Worm (Caenorhabditis elegans) whole organism, late embryonic: ENCODE measurements around the gene ZK697.1.
A peak's percentile ranks its signal among the peaks of the same experiment; 100 is the strongest.

Source experiments
- C08G9.2 ChIP-seq: sonication (generic microtip); optimal IDR thresholded peaks from 2 replicates; lab custom pipeline; 2016; ENCODE audit warnings: mild to moderate bottlenecking, missing genetic modification characterization, moderate library complexity, missing compliant biosample characterization
- K02D7.2 ChIP-seq: sonication (generic microtip); optimal IDR thresholded peaks from 2 replicates; lab custom pipeline; 2017; ENCODE audit warnings: mild to moderate bottlenecking, missing genetic modification characterization, missing compliant biosample characterization
- T23F11.4 ChIP-seq: fragments of 200-800 bp; sonication (Bioruptor generic); optimal IDR thresholded peaks from 2 replicates; lab custom pipeline; 2018; ENCODE audit warnings: mild to moderate bottlenecking, missing genetic modification characterization, missing compliant biosample characterization
- ama-1 ChIP-seq: fragments of 150-350 bp; optimal IDR thresholded peaks from 2 replicates; lab custom pipeline; 2014
- ceh-18 ChIP-seq: sonication (generic microtip); optimal IDR thresholded peaks from 2 replicates; lab custom pipeline; 2016; ENCODE audit warnings: missing genetic modification characterization, missing compliant biosample characterization
- ceh-19 ChIP-seq: fragments of 200-800 bp; sonication (Bioruptor generic); optimal IDR thresholded peaks from 2 replicates; lab custom pipeline; 2018; ENCODE audit warnings: mild to moderate bottlenecking, missing genetic modification characterization, missing compliant biosample characterization
- ceh-24 ChIP-seq: sonication (generic microtip); optimal IDR thresholded peaks from 2 replicates; lab custom pipeline; 2016; ENCODE audit warnings: mild to moderate bottlenecking, missing genetic modification characterization, missing compliant biosample characterization
- ceh-30 ChIP-seq: fragments of 150-350 bp; optimal IDR thresholded peaks from 2 replicates; lab custom pipeline; 2014; ENCODE audit warnings: missing biosample characterization, missing genetic modification characterization
- ceh-48 ChIP-seq: sonication (generic microtip); optimal IDR thresholded peaks from 2 replicates; lab custom pipeline; 2016; ENCODE audit warnings: missing genetic modification characterization, inconsistent platforms, missing compliant biosample characterization
- ceh-6 ChIP-seq: fragments of 200-800 bp; sonication (Bioruptor generic); optimal IDR thresholded peaks from 2 replicates; lab custom pipeline; 2018; ENCODE audit warnings: mild to moderate bottlenecking, missing genetic modification characterization, missing compliant biosample characterization
- ceh-9 ChIP-seq: sonication (generic microtip); optimal IDR thresholded peaks from 2 replicates; lab custom pipeline; 2016; ENCODE audit warnings: mild to moderate bottlenecking, missing genetic modification characterization, inconsistent platforms, missing compliant biosample characterization
- dmd-4 ChIP-seq: sonication (generic microtip); optimal IDR thresholded peaks from 2 replicates; lab custom pipeline; 2016; ENCODE audit warnings: borderline replicate concordance, missing genetic modification characterization, missing compliant biosample characterization
- dve-1 ChIP-seq: sonication (generic microtip); optimal IDR thresholded peaks from 2 replicates; lab custom pipeline; 2017; ENCODE audit warnings: antibody characterized with exemption, mild to moderate bottlenecking, missing genetic modification characterization, missing compliant biosample characterization
- elt-2 ChIP-seq: sonication (generic microtip); optimal IDR thresholded peaks from 2 replicates; lab custom pipeline; 2016; ENCODE audit warnings: missing genetic modification reagents, missing genetic modification characterization, missing compliant biosample characterization
- fkh-10 ChIP-seq: fragments of 150-350 bp; optimal IDR thresholded peaks from 2 replicates; lab custom pipeline; 2014; ENCODE audit warnings: missing biosample characterization, missing genetic modification reagents, missing genetic modification characterization
- hlh-13 ChIP-seq: fragments of 200-800 bp; sonication (Bioruptor generic); optimal IDR thresholded peaks from 2 replicates; lab custom pipeline; 2018; ENCODE audit warnings: mild to moderate bottlenecking, missing genetic modification characterization, missing compliant biosample characterization
- hlh-8 ChIP-seq: sonication (generic microtip); optimal IDR thresholded peaks from 2 replicates; lab custom pipeline; 2016; ENCODE audit warnings: missing genotype, missing genetic modification characterization, missing compliant biosample characterization
- lin-11 ChIP-seq: fragments of 200-800 bp; sonication (Bioruptor generic); optimal IDR thresholded peaks from 2 replicates; lab custom pipeline; 2018; ENCODE audit warnings: mild to moderate bottlenecking, missing genetic modification characterization, missing compliant biosample characterization
- madf-2 ChIP-seq: sonication (generic microtip); optimal IDR thresholded peaks from 2 replicates; lab custom pipeline; 2017; ENCODE audit warnings: missing genetic modification characterization, missing compliant biosample characterization
- nfya-1 ChIP-seq: sonication (generic microtip); optimal IDR thresholded peaks from 2 replicates; lab custom pipeline; 2017; ENCODE audit warnings: missing genetic modification characterization, mild to moderate bottlenecking, missing compliant biosample characterization, antibody characterized with exemption, moderate library complexity
- nhr-11 ChIP-seq: fragments of 150-350 bp; optimal IDR thresholded peaks from 2 replicates; lab custom pipeline; 2014; ENCODE audit warnings: missing biosample characterization, missing genetic modification characterization
- npax-4 ChIP-seq: sonication (generic microtip); optimal IDR thresholded peaks from 2 replicates; lab custom pipeline; 2016; ENCODE audit warnings: missing genetic modification characterization, missing compliant biosample characterization
- pag-3 ChIP-seq: sonication (generic microtip); optimal IDR thresholded peaks from 2 replicates; lab custom pipeline; 2016; ENCODE audit warnings: missing compliant biosample characterization, missing genetic modification characterization, borderline replicate concordance
- pha-4 ChIP-seq: fragments of 150-350 bp; optimal IDR thresholded peaks from 2 replicates; lab custom pipeline; 2018; ENCODE audit warnings: missing biosample characterization, missing genetic modification reagents, missing genetic modification characterization
- pros-1 ChIP-seq: fragments of 150-350 bp; optimal IDR thresholded peaks from 2 replicates; lab custom pipeline; 2014; ENCODE audit warnings: missing biosample characterization, missing genetic modification reagents, missing genetic modification characterization
- tbx-2 ChIP-seq: sonication (generic microtip); optimal IDR thresholded peaks from 2 replicates; lab custom pipeline; 2016; ENCODE audit warnings: missing genetic modification characterization, missing compliant biosample characterization
- tbx-7 ChIP-seq: sonication (generic microtip); optimal IDR thresholded peaks from 2 replicates; lab custom pipeline; 2016; ENCODE audit warnings: missing genotype, missing genetic modification characterization, missing compliant biosample characterization
- unc-42 ChIP-seq: sonication (generic microtip); optimal IDR thresholded peaks from 2 replicates; lab custom pipeline; 2016; ENCODE audit warnings: missing genotype, missing genetic modification characterization, missing compliant biosample characterization
- unc-55 ChIP-seq: sonication (generic microtip); optimal IDR thresholded peaks from 2 replicates; lab custom pipeline; 2017; ENCODE audit warnings: missing biosample characterization, missing genetic modification reagents, missing genetic modification characterization
- unc-86 ChIP-seq: sonication (generic microtip); optimal IDR thresholded peaks from 2 replicates; lab custom pipeline; 2016; ENCODE audit warnings: missing genetic modification characterization, missing compliant biosample characterization
- zip-5 ChIP-seq: sonication (generic microtip); optimal IDR thresholded peaks from 2 replicates; lab custom pipeline; 2016; ENCODE audit warnings: missing genetic modification characterization, missing compliant biosample characterization

The ZK697.1 gene

DNA sequence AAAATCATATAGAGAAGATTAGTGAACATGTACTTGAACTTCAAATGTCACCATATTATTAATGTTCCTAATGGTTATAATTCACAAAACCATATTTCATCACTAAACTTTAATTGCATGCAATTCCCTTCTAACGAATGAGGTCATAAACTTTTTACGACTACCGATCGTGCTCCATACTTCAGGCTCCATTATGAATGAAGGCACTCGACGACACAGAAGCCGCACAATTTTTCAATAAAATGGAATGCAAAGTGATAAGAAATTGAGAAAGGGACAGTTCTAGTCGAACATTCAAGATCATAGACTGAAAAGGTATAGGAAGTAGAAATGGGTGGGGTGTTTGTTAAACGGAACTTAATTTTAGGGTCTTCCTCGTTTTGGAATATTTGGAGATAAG, 3.5 kb downstream of the ZK697.1 start:
- TF ChIP-seq dmd-4 (tag; lab: Kevin White, UChicago): no peak
- TF ChIP-seq ceh-19: no peak
- TF ChIP-seq K02D7.2: no peak
- no peak for TF ChIP-seq ama-1 (lab: Kevin White, UChicago)
- TF ChIP-seq madf-2 (tag; lab: Kevin White, UChicago): no peak
- TF ChIP-seq nfya-1 (tag; lab: Kevin White, UChicago): no peak
- TF ChIP-seq hlh-8 (tag; lab: Kevin White, UChicago): no peak
- TF ChIP-seq ceh-24 (tag; lab: Kevin White, UChicago): no peak

DNA sequence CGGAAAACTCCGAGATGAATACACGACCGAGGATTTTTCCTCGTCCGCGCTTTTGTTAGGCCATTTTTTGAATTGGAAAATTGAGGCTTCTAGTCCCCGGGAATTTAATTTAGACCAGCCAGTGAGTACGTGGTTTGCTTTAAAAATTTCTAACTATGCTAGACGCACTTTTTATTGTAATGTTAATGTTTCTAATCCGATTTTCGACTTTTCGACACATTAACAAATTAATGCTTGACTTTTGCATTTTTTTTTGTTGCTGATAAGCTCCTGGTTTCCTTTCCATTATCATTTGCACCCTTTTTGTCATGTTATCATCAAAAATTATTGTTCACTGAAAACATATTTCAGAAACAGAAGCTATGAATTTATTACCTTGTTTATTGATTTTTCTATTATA, 4.3 kb downstream of the ZK697.1 start, which contains the start of gene clec-204:
Gene clec-204, plus strand, starts transcription at position 301 of the 400 bp plus-strand sequence.
- TF ChIP-seq tbx-7: no peak
- no peak for TF ChIP-seq pros-1 (tag; lab: Kevin White, UChicago)
- no peak for TF ChIP-seq hlh-13 (GFP tag; lab: Kevin White, UChicago)
- TF ChIP-seq dve-1: no peak

DNA sequence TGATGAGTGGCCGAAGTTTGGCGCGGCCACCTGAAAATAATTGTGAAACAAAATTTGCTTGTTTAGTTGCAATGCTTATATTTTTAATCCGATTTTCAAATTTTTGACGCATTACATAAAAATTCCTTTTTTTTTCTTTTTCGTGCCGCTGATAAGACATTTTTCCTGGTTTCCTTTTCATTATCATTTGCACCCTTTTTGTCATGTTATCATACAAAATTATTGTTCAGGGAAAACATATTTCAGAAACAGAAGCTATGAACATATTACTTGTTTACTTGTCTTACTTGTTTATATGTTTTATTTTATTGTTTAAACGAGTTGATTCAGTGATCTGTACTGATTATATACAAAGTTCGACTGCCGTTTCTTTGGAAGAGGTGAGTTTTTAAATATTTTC, 8.1 kb downstream of the ZK697.1 start, which contains the start of gene clec-205:
Gene clec-205, plus strand, starts transcription at position 212 of the 400 bp plus-strand sequence.
- TF ChIP-seq hlh-13 (GFP tag; lab: Kevin White, UChicago) (no peak), elt-2 (tag; lab: Kevin White, UChicago) (peak; percentile 10)
- TF ChIP-seq, all 69 proteins: peak for 1

DNA sequence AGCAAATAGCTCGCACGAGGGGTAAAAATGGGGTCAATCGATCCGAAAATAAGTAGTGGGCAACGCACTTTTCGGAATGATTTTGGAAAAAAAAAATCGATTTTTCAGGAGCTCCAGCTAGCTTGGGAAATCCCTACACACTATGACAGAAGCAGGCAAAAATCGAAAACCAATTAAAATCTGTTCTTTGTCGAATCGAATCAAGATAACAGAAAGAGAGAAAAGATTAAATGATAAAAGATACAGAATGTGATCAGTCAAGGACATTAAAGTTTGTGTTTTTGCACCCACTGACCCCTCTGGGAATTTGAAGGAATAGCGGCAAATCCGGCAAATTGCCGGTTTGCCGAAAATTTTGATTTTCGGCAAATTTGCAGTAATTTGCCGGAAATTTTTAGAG, 14.8 kb downstream of the ZK697.1 start:
- no peak for TF ChIP-seq zip-5 (tag; lab: Kevin White, UChicago)
- no peak for TF ChIP-seq fkh-10 (GFP tag; lab: Kevin White, UChicago)
- TF ChIP-seq ceh-6 (GFP tag; lab: Kevin White, UChicago): no peak
- no peak for TF ChIP-seq nhr-11 (tag; lab: Kevin White, UChicago)
- TF ChIP-seq ceh-18: no peak
- no peak for TF ChIP-seq tbx-2
- TF ChIP-seq lin-11 (tag; lab: Kevin White, UChicago): no peak
- no peak for TF ChIP-seq npax-4 (tag; lab: Kevin White, UChicago)

DNA sequence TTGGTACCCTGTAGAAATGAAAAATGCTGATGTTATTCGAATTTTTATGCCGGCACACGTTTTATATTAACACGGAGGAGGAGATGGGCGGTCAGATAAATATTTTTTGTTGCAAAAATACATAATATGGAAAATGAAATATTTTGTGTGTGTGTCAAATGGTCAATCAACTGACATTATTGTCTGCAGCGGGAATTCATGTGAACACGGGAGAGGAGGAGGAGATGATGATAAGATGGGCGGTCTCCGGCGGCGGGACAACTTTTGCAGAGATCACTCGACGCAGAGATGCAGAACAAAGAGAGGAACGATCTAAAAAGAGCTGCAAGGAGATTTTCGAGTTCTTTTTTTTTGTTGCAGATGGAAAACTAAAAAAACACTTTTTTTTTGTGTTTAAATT, 19.1 kb downstream of the ZK697.1 start, which contains the start of gene dhs-13:
Gene dhs-13, minus strand, starts transcription at position 8 of the 400 bp plus-strand sequence.
- peak; percentile 21 for TF ChIP-seq unc-55 (GFP tag; lab: Kevin White, UChicago)
- TF ChIP-seq T23F11.4 (GFP tag; lab: Kevin White, UChicago): no peak

DNA sequence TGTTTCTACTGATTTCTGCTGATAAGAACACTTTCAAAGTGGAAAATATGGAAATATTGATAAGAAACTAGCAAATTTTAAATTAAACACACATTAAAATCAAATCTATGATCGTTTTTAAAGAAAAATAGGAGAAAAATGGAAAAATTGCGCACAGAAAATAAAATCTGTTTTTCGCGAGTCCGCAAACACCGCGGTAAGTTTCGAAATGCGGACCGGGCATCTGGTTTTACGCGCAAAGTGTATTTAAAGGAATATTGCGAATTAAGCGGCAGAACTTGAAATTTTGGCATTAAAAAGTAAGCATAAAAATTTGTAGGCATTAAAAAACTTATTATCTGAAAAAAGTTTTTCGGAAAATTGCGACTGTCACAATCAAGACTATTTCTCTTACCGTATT, 20.5 kb downstream of the ZK697.1 start:
- TF ChIP-seq C08G9.2 (tag; lab: Kevin White, UChicago) (no peak), ceh-48 (tag; lab: Kevin White, UChicago) (no peak), pag-3 (no peak), pha-4 (no peak), fkh-10 (GFP tag; lab: Kevin White, UChicago) (no peak), ama-1 (lab: Kevin White, UChicago) (no peak), zip-5 (tag; lab: Kevin White, UChicago) (no peak), nhr-11 (tag; lab: Kevin White, UChicago) (no peak), unc-42 (tag; lab: Kevin White, UChicago) (no peak), ceh-24 (tag; lab: Kevin White, UChicago) (no peak), madf-2 (tag; lab: Kevin White, UChicago) (no peak), ceh-9 (tag; lab: Kevin White, UChicago) (no peak), unc-86 (no peak), hlh-8 (tag; lab: Kevin White, UChicago) (no peak), ceh-30 (tag; lab: Kevin White, UChicago) (no peak)
- TF ChIP-seq, all 69 proteins: peak for 0
